Fruit fly (Drosophila melanogaster) whole organism: ENCODE data around the gene CG7829.

ENCODE experiments used
- CG8478 ChIP-seq: fragments of >200 bp; optimal IDR thresholded peaks from 2 replicates; lab custom pipeline; 2018; ENCODE audit warnings: inconsistent platforms
- Dll ChIP-seq: fragments of >200 bp; optimal IDR thresholded peaks from 2 replicates; lab custom pipeline; 2017
- EcR ChIP-seq, 2 experiments: fragments of >200 bp; optimal IDR thresholded peaks; 2 replicates each; lab custom pipeline; 2017; ENCODE audit warnings: missing biosample characterization in 2 of 2, missing genetic modification characterization in 2 of 2, missing genetic modification reagents in 2 of 2
- pan ChIP-seq: fragments of >200 bp; optimal IDR thresholded peaks from 2 replicates; lab custom pipeline; 2017
- psq ChIP-seq: fragments of >200 bp; optimal IDR thresholded peaks from 2 replicates; lab custom pipeline; 2017
- usp ChIP-seq: fragments of >200 bp; optimal IDR thresholded peaks from 2 replicates; lab custom pipeline; 2017; ENCODE audit warnings: missing biosample characterization, missing genetic modification characterization, mixed read lengths

CG7829 gene

DNA sequence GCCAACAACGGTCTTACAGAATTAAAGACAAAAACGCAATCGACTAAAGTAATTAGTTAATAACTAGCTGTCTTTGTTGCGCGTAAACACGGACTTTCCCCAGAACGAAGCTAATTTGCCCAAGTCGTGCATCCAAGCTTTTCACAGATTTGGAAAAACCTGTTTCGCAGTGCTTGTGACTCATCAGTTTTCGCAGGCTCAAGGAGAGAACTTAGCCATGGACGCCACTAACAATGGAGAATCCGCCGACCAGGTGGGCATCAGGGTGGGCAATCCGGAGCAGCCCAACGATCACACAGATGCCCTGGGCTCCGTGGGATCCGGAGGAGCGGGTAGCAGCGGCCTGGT, 17.9 kb downstream of the CG7829 start:
- no peak for TF ChIP-seq psq
- no peak for TF ChIP-seq pan (lab: Kevin White, UChicago)
- no peak for TF ChIP-seq usp (GFP tag; lab: Kevin White, UChicago)
- no peak for TF ChIP-seq EcR (GFP tag; optimal IDR thresholded peaks at IDR 0.05; lab: Kevin White, UChicago)
- TF ChIP-seq CG8478 (lab: Kevin White, UChicago), result no peak
- TF ChIP-seq Dll (lab: Kevin White, UChicago), result no peak

DNA sequence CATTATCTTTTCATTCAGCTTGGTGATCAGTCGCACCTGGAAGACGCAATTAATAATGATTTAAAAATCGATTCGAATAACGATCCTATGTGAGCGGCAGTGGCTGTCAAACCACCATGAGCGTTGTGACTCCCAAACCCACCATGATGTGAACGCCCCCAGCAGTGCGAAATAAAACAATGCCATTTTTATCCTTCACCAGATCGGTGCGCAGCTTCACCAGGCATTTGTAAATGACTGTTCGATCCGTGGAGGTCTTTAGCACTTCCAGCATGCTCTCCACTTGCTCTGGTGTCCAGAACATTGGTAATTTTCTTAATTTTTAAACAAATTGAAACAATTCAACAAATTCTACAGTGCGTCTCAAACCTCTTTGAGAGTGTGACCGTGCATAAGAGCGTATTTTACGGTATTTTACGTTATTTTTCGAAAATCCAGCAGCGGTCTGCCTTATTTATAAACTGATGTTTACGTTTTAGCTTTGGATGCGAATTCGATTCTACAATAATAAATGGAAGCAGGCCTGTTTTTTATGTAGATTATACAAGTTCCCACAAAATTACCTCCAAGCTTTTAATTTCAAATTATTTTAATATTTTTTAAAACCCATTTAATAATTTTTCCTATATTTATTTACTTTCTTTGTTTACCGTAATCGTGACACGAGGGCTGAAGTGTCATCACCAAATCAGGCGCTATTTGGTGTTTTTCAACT, 18.4 kb downstream of the CG7829 start, which contains the start of the genes Rnb and Drice:
Gene Rnb, minus strand, starts transcription at position 389 of the 715 bp plus-strand sequence.
Gene Drice, plus strand, starts transcription at position 693 of the 715 bp plus-strand sequence.
- TF ChIP-seq usp (GFP tag; lab: Kevin White, UChicago) (no peak), Dll (lab: Kevin White, UChicago) (no peak), EcR (GFP tag; optimal IDR thresholded peaks at IDR 0.05; lab: Kevin White, UChicago) (no peak), pan (lab: Kevin White, UChicago) (no peak), psq (no peak), CG8478 (lab: Kevin White, UChicago) (no peak)

- no peak for TF ChIP-seq psq
- TF ChIP-seq usp (GFP tag; lab: Kevin White, UChicago), result no peak
- no peak for TF ChIP-seq CG8478 (lab: Kevin White, UChicago)
- no peak for TF ChIP-seq Dll (lab: Kevin White, UChicago)
- TF ChIP-seq pan (lab: Kevin White, UChicago), result no peak
- TF ChIP-seq EcR (GFP tag; optimal IDR thresholded peaks at IDR 0.05; lab: Kevin White, UChicago), result no peak
These were observed 20.4 kb downstream of the CG7829 start for dm6 chr3R:29797183-29797582.

dm6 chr3R:29794161-29794882, 23.2 kb downstream of the CG7829 start, which contains the start of gene sro:
TSS of gene sro (plus strand) at chr3R:29794597.
- TF ChIP-seq psq (no peak), CG8478 (lab: Kevin White, UChicago) (no peak), EcR (GFP tag; optimal IDR thresholded peaks at IDR 0.05; lab: Kevin White, UChicago) (no peak), pan (lab: Kevin White, UChicago) (no peak), Dll (lab: Kevin White, UChicago) (no peak), usp (GFP tag; lab: Kevin White, UChicago) (no peak)

dm6 chr3R:29790183-29790582, 27.4 kb downstream of the CG7829 start:
- TF ChIP-seq pan (lab: Kevin White, UChicago) (no peak), usp (GFP tag; lab: Kevin White, UChicago) (no peak), psq (no peak), Dll (lab: Kevin White, UChicago) (no peak), CG8478 (lab: Kevin White, UChicago) (no peak), EcR (GFP tag; optimal IDR thresholded peaks at IDR 0.05; lab: Kevin White, UChicago) (no peak)

DNA sequence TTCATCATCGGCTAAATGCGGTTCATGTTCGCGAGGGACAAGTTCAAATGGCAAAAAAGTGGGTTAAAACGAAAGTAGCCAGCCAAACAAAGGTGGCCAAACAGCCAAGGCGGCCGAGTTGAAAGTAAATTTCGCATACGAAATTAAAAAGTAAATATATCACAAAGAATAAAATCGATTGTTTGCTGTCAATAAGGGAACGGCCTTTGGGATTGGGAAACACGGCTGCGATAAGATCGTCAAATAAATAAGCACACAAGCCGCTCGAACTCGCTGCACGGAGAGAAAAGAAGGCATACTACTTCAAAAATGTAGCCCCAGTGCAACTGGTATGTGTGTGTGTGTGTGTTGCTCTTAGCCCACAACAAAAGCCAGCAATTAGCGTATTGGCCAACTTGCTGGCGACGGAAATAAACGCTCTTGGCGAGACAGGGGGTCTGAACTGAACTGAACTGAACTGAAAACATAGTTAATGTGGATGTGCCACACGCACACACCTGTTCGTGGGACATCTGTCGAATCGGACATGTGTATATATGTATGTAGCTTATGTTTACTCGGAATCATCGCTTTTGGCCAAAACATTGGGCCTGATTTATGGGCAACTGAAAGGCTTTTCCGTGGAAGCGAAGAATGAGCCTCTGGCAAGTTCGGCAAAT, 29.5 kb downstream of the CG7829 start:
- TF ChIP-seq pan (lab: Kevin White, UChicago) (no peak), CG8478 (lab: Kevin White, UChicago) (no peak)

dm6 chr3R:29786016-29786996, 31.3 kb downstream of the CG7829 start:
- TF ChIP-seq CG8478 (lab: Kevin White, UChicago) (no peak), pan (lab: Kevin White, UChicago) (no peak), usp (GFP tag; lab: Kevin White, UChicago) (no peak), Dll (lab: Kevin White, UChicago) (no peak)

DNA sequence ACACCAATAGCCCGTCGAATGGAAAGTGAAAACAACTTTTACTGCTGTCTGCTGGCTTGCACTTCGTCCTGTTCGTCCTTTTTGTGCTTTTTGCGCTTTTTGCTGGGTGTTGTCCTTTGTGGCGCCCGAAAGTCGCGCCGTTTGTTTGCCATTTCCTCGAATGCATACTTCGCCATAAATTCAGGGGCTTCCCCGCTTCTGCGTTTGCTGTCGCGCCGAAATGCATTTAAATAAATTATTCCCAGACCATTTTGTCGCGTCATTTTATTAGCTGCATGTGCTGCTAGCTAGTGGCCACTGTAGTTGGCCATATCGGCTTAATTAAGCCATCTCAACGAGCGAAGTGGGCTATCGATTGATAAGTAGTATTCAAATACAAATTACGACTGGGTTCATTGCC, 32.3 kb downstream of the CG7829 start:
- no peak for TF ChIP-seq usp (GFP tag; lab: Kevin White, UChicago)
- no peak for TF ChIP-seq Dll (lab: Kevin White, UChicago)
- no peak for TF ChIP-seq EcR (GFP tag; optimal IDR thresholded peaks at IDR 0.05; lab: Kevin White, UChicago)
- no peak for TF ChIP-seq CG8478 (lab: Kevin White, UChicago)
- no peak for TF ChIP-seq pan (lab: Kevin White, UChicago)
- no peak for TF ChIP-seq psq

DNA sequence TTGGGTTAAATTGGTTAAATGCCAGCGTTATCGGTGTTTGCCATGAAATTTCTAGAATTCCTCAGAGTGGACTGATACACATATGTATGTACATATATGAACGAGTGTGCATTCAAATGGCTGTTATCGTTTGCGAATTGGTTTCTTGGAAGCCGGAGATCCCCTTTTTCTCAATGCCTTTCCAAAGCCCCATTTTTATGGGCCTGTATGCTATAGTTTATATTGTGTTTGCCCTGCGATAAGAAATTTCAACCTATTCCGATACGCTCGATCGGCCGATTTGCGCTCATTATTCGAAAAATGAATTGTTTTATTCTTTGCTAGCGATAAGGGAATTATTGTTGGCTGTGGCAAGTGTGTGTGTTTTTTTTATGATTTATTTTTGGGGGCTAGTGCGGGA, 34.4 kb downstream of the CG7829 start:
- TF ChIP-seq CG8478 (lab: Kevin White, UChicago) (no peak), usp (GFP tag; lab: Kevin White, UChicago) (no peak), Dll (lab: Kevin White, UChicago) (no peak), pan (lab: Kevin White, UChicago) (no peak), psq (no peak), EcR (GFP tag; optimal IDR thresholded peaks at IDR 0.05; lab: Kevin White, UChicago) (no peak)

DNA sequence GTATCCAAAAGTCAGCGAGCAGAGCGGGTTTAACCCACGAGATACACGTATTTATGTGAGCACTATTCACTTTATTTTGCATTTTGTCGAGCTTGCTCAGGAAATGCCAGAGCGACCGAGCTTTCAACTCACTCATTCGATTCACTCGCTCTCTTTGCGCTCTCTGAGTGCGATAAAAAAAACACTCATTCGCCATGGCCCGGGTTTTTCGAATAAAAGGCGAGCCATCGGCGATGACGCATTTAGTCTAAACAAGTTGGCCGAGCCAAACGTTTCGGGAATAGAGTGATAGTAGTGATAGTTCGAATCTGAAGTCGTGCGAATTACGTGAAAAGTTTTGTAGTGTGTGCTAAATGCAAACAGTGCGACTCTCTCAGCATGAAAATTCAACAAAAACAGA, 35.2 kb downstream of the CG7829 start:
- TF ChIP-seq CG8478 (lab: Kevin White, UChicago), result no peak
- peak; percentile 75 for TF ChIP-seq Dll (lab: Kevin White, UChicago)

DNA sequence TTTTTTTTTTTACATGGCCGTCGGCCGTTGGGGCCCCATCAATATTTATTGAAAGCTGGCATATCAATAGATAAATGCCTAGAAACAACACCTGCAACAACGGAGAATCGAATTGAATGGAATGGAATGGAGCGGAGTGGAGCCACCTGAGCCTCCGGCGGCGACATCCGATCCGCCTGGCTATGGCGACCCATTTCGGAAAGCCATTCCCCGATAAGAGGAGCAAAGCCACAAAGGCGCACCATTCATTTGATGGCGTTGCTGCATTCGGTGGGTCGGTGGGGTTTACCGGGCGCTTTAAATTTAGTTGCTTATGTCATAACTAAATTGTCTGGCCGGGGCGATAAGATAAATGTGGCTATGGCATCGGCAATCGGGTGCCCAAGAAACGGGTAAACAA, 35.7 kb downstream of the CG7829 start:
- TF ChIP-seq pan (lab: Kevin White, UChicago) (no peak), usp (GFP tag; lab: Kevin White, UChicago) (no peak), CG8478 (lab: Kevin White, UChicago) (no peak), Dll (lab: Kevin White, UChicago) (no peak), EcR (GFP tag; optimal IDR thresholded peaks at IDR 0.05; lab: Kevin White, UChicago) (no peak), psq (no peak)
